Worm (Caenorhabditis elegans): Measurements from ENCODE around the gene C08B6.18.

The C08B6.18 gene

ce11 chrV:10086141-10086540 lies 47.8 kb downstream of the C08B6.18 start:
- no peak for TF ChIP-seq nhr-21 (tag; optimal IDR thresholded peaks at IDR 0.05)
- no peak for TF ChIP-seq ztf-4 (tag; optimal IDR thresholded peaks at IDR 0.05)
- TF ChIP-seq aly-2 (tag; optimal IDR thresholded peaks at IDR 0.05) = no peak
- TF ChIP-seq nhr-77 (tag; optimal IDR thresholded peaks at IDR 0.05) = no peak
- TF ChIP-seq sma-9 (GFP tag; optimal IDR thresholded peaks at IDR 0.05) = peak; percentile 32
- no peak for TF ChIP-seq sma-9 (tag; optimal IDR thresholded peaks at IDR 0.05)
- TF ChIP-seq lsy-2 (tag; optimal IDR thresholded peaks at IDR 0.05) = peak in 1 of 2 experiments; percentile 13
- peak; percentile 37 for TF ChIP-seq F13H6.1 (tag; optimal IDR thresholded peaks at IDR 0.05)

- TF ChIP-seq unc-62 (GFP tag; optimal IDR thresholded peaks at IDR 0.05) (no peak), lin-39 (tag; optimal IDR thresholded peaks at IDR 0.05) (no peak), ztf-1 (GFP tag; conservative IDR thresholded peaks at IDR 0.05) (no peak), F13H6.1 (tag; optimal IDR thresholded peaks at IDR 0.05) (no peak), sem-4 (tag; optimal IDR thresholded peaks at IDR 0.05) (no peak), nhr-129 (tag; optimal IDR thresholded peaks at IDR 0.05) (no peak), nhr-21 (tag; optimal IDR thresholded peaks at IDR 0.05) (no peak), skn-1 (tag; optimal IDR thresholded peaks at IDR 0.05) (no peak), blmp-1 (tag; optimal IDR thresholded peaks at IDR 0.05; ENCODE audit: insufficient read depth) (no peak), ceh-16 (tag; optimal IDR thresholded peaks at IDR 0.05) (no peak)
Observed at ce11 chrV:10084864-10085263, 49.1 kb downstream of the C08B6.18 start, which contains the start of gene R04B5.6. Gene R04B5.6, plus strand, starts transcription at chrV:10085164.

Data from whole organism, L2 larva.